Worm (Caenorhabditis elegans) whole organism, young adult: ENCODE measurements around the gene Y39A1A.20.

Source experiments
- B0035.1 ChIP-seq: sonication (generic microtip); optimal IDR thresholded peaks from 2 replicates; lab custom pipeline; 2016; ENCODE audit warnings: missing genetic modification characterization, mild to moderate bottlenecking, missing compliant biosample characterization, missing genotype, missing genetic modification reagents
- B0336.3 ChIP-seq: fragments of 200-800 bp; sonication (Bioruptor generic); IDR thresholded peaks from 2 replicates; pipeline ENCODE4 v1.3.6; 2022; ENCODE audit warnings: missing genetic modification characterization, missing compliant biosample characterization
- C06A6.2 ChIP-seq: fragments of 200-800 bp; sonication (Bioruptor generic); conservative IDR thresholded peaks from 2 replicates; pipeline ENCODE4 v1.3.6; 2022; ENCODE audit warnings: missing genetic modification characterization, missing compliant biosample characterization
- C17E4.6 ChIP-seq: fragments of 200-800 bp; sonication (Bioruptor generic); IDR thresholded peaks from 2 replicates; pipeline ENCODE4 v1.3.6; 2022; ENCODE audit warnings: missing genetic modification reagents, missing genetic modification characterization, missing compliant biosample characterization
- F57A8.1 ChIP-seq: fragments of 200-800 bp; sonication (Bioruptor generic); optimal IDR thresholded peaks from 2 replicates; lab custom pipeline; 2018; ENCODE audit warnings: mild to moderate bottlenecking, missing genetic modification characterization, moderate library complexity, missing compliant biosample characterization
- K11D2.4 ChIP-seq: fragments of 200-800 bp; sonication (Bioruptor generic); IDR thresholded peaks from 2 replicates; pipeline ENCODE4 v1.3.6; 2022; ENCODE audit warnings: missing genetic modification reagents, missing genetic modification characterization, missing compliant biosample characterization
- Y53F4B.3 ChIP-seq: fragments of 200-800 bp; sonication (Bioruptor generic); IDR thresholded peaks from 2 replicates; pipeline ENCODE4 v1.3.6; 2022; ENCODE audit warnings: missing genetic modification reagents, missing genetic modification characterization, missing compliant biosample characterization
- Y53G8AR.9 ChIP-seq: fragments of 200-800 bp; sonication (Bioruptor generic); conservative IDR thresholded peaks from 2 replicates; pipeline ENCODE4 v1.3.6; 2022; ENCODE audit warnings: missing genetic modification reagents, missing genetic modification characterization, missing compliant biosample characterization
- Y67H2A.10 ChIP-seq: fragments of 200-800 bp; sonication (Bioruptor generic); conservative IDR thresholded peaks from 2 replicates; pipeline ENCODE4 v1.3.6; 2022; ENCODE audit warnings: missing genetic modification reagents, missing genetic modification characterization, missing compliant biosample characterization
- Y79H2A.3 ChIP-seq: fragments of 200-800 bp; sonication (Bioruptor generic); conservative IDR thresholded peaks from 2 replicates; pipeline ENCODE4 v1.3.6; 2022; ENCODE audit warnings: missing genetic modification reagents, missing genetic modification characterization, missing compliant biosample characterization
- ZK185.1 ChIP-seq: sonication (generic microtip); optimal IDR thresholded peaks from 2 replicates; lab custom pipeline; 2016; ENCODE audit warnings: mild to moderate bottlenecking, missing genetic modification characterization, missing compliant biosample characterization; ENCODE audit not compliant: poor library complexity, severe bottlenecking
- ama-1 ChIP-seq, 3 experiments: fragments of 150-350 bp in 1 of 3; sonication (generic microtip) in 2 of 3; optimal IDR thresholded peaks; 2 replicates each; lab custom pipeline; 2014 to 2018; ENCODE audit warnings: missing biosample characterization in 2 of 3, missing genetic modification characterization in 2 of 3, missing genetic modification reagents in 2 of 3
- aptf-2 ChIP-seq: fragments of 200-800 bp; sonication (Bioruptor generic); conservative IDR thresholded peaks from 2 replicates; pipeline ENCODE4 v1.3.6; 2022; ENCODE audit warnings: missing genetic modification reagents, missing genetic modification characterization, missing compliant biosample characterization
- aptf-3 ChIP-seq: fragments of 200-800 bp; sonication (Bioruptor generic); IDR thresholded peaks from 2 replicates; pipeline ENCODE4 v1.3.6; 2022; ENCODE audit warnings: missing genetic modification characterization, missing compliant biosample characterization
- athp-1 ChIP-seq: sonication (generic microtip); optimal IDR thresholded peaks from 2 replicates; lab custom pipeline; 2017; ENCODE audit warnings: mild to moderate bottlenecking, missing genetic modification characterization, missing compliant biosample characterization
- attf-5 ChIP-seq: fragments of 200-800 bp; sonication (Bioruptor generic); optimal IDR thresholded peaks from 2 replicates; lab custom pipeline; 2018; ENCODE audit warnings: mild to moderate bottlenecking, missing genetic modification characterization, missing compliant biosample characterization
- bed-2 ChIP-seq: fragments of 200-800 bp; sonication (Bioruptor generic); IDR thresholded peaks from 2 replicates; pipeline ENCODE4 v1.3.6; 2022; ENCODE audit warnings: missing genetic modification reagents, missing genetic modification characterization, missing compliant biosample characterization
- cebp-2 ChIP-seq: fragments of 200-800 bp; sonication (Bioruptor generic); IDR thresholded peaks from 2 replicates; pipeline ENCODE4 v1.3.6; 2022; ENCODE audit warnings: missing genetic modification characterization, missing compliant biosample characterization
- ceh-91 ChIP-seq: fragments of 200-800 bp; sonication (Bioruptor generic); IDR thresholded peaks from 2 replicates; pipeline ENCODE4 v1.3.6; 2022; ENCODE audit warnings: missing genetic modification reagents, missing genetic modification characterization, missing compliant biosample characterization
- dox-1 ChIP-seq: fragments of 200-800 bp; sonication (Bioruptor generic); IDR thresholded peaks from 2 replicates; pipeline ENCODE4 v1.3.6; 2022; ENCODE audit warnings: missing genetic modification reagents, missing genetic modification characterization, missing compliant biosample characterization
- dpff-1 ChIP-seq: sonication (generic microtip); optimal IDR thresholded peaks from 2 replicates; lab custom pipeline; 2017; ENCODE audit warnings: mild to moderate bottlenecking, missing genetic modification characterization, missing compliant biosample characterization
- egrh-3 ChIP-seq: fragments of 200-800 bp; sonication (Bioruptor generic); IDR thresholded peaks from 2 replicates; pipeline ENCODE4 v1.3.6; 2022; ENCODE audit warnings: missing genetic modification reagents, missing genetic modification characterization, missing compliant biosample characterization
- ets-4 ChIP-seq: fragments of 200-800 bp; sonication (Bioruptor generic); optimal IDR thresholded peaks from 2 replicates; lab custom pipeline; 2018; ENCODE audit warnings: mild to moderate bottlenecking, missing genetic modification characterization, missing compliant biosample characterization
- hlh-26 ChIP-seq: fragments of 200-800 bp; sonication (Bioruptor generic); conservative IDR thresholded peaks from 2 replicates; pipeline ENCODE4 v1.3.6; 2022; ENCODE audit warnings: missing genetic modification reagents, missing genetic modification characterization, missing compliant biosample characterization
- hmg-1.2 ChIP-seq: fragments of 200-800 bp; sonication (Bioruptor generic); IDR thresholded peaks from 2 replicates; pipeline ENCODE4 v1.3.6; 2022; ENCODE audit warnings: missing genetic modification reagents, missing genetic modification characterization, missing compliant biosample characterization
- hmg-20 ChIP-seq: fragments of 200-800 bp; sonication (Bioruptor generic); IDR thresholded peaks from 2 replicates; pipeline ENCODE4 v1.3.6; 2022; ENCODE audit warnings: missing genetic modification reagents, missing genetic modification characterization, missing compliant biosample characterization
- lag-1 ChIP-seq: fragments of 200-800 bp; sonication (Bioruptor generic); IDR thresholded peaks from 2 replicates; pipeline ENCODE4 v1.3.6; 2022; ENCODE audit warnings: missing genetic modification reagents, missing genetic modification characterization, missing compliant biosample characterization
- lin-35 ChIP-seq, 3 experiments: fragments of 150-350 bp in 2 of 3; sonication (generic microtip) in 1 of 3; optimal IDR thresholded peaks; 2 replicates each; lab custom pipeline; 2014 to 2018; ENCODE audit warnings: missing biosample characterization in 3 of 3, missing genetic modification characterization in 3 of 3, missing genetic modification reagents in 3 of 3
- lin-40 ChIP-seq: sonication (generic microtip); optimal IDR thresholded peaks from 2 replicates; lab custom pipeline; 2016; ENCODE audit warnings: missing genetic modification characterization, mild to moderate bottlenecking, missing compliant biosample characterization, missing genotype, missing genetic modification reagents
- lir-1 ChIP-seq: fragments of 200-800 bp; sonication (Bioruptor generic); conservative IDR thresholded peaks from 2 replicates; pipeline ENCODE4 v1.3.6; 2022; ENCODE audit warnings: missing genetic modification reagents, missing genetic modification characterization, missing compliant biosample characterization
- madf-6 ChIP-seq: fragments of 200-800 bp; sonication (Bioruptor generic); IDR thresholded peaks from 2 replicates; pipeline ENCODE4 v1.3.6; 2022; ENCODE audit warnings: missing genetic modification reagents, missing genetic modification characterization, missing compliant biosample characterization
- mcd-1 ChIP-seq: fragments of 200-800 bp; sonication (Bioruptor generic); IDR thresholded peaks from 2 replicates; pipeline ENCODE4 v1.3.6; 2022; ENCODE audit warnings: missing genetic modification reagents, missing genetic modification characterization, missing compliant biosample characterization
- mel-28 ChIP-seq: sonication (generic microtip); optimal IDR thresholded peaks from 2 replicates; lab custom pipeline; 2016; ENCODE audit warnings: borderline replicate concordance, mild to moderate bottlenecking, missing genetic modification characterization, missing compliant biosample characterization
- nfyb-1 ChIP-seq: fragments of 200-800 bp; sonication (Bioruptor generic); IDR thresholded peaks from 2 replicates; pipeline ENCODE4 v1.3.6; 2022; ENCODE audit warnings: missing genetic modification reagents, missing genetic modification characterization, missing compliant biosample characterization
- nhr-27 ChIP-seq: fragments of 200-800 bp; sonication (Bioruptor generic); optimal IDR thresholded peaks from 2 replicates; lab custom pipeline; 2018; ENCODE audit warnings: mild to moderate bottlenecking, missing genetic modification characterization, moderate library complexity, missing compliant biosample characterization
- repo-1 ChIP-seq: sonication (generic microtip); optimal IDR thresholded peaks from 2 replicates; lab custom pipeline; 2017; ENCODE audit warnings: mild to moderate bottlenecking, missing genetic modification characterization, missing compliant biosample characterization
- somi-1 ChIP-seq: fragments of 200-800 bp; sonication (Bioruptor generic); optimal IDR thresholded peaks from 2 replicates; lab custom pipeline; 2018; ENCODE audit warnings: mild to moderate bottlenecking, missing genetic modification characterization, missing compliant biosample characterization
- tbp1 ChIP-seq: fragments of 200-800 bp; sonication (Bioruptor generic); optimal IDR thresholded peaks from 2 replicates; lab custom pipeline; 2018; ENCODE audit warnings: mild to moderate bottlenecking, missing genetic modification characterization, missing compliant biosample characterization
- zfh-2 ChIP-seq: fragments of 200-800 bp; sonication (Bioruptor generic); conservative IDR thresholded peaks from 2 replicates; pipeline ENCODE4 v1.3.6; 2022; ENCODE audit warnings: missing genetic modification reagents, missing genetic modification characterization, missing compliant biosample characterization
- zim-3 ChIP-seq: sonication (generic microtip); optimal IDR thresholded peaks from 2 replicates; lab custom pipeline; 2017; ENCODE audit warnings: mild to moderate bottlenecking, missing genetic modification characterization, moderate library complexity, missing compliant biosample characterization

Y39A1A.20 gene

DNA sequence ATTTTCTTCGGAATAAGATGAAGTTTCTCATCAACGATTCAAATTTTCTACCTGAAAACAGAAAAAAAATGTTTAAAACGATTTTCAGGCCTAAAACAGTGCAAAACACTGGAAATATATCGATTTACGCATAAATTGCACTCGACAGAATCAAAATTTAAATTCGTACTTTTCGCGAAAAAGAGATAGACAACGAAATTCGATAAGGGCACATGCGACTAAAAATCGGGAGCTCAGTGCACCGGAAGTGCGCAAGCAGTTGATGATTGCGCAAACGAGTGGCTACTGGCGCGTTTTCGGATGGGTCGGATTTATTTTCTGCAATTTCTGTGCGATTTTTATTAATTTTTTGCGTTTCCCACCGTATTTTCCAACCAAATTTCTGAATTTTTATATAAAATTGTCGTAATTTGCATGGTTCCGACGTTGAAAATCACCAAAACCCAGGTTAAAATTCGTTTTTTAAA is 6.6 kb upstream of the Y39A1A.20 start, which contains the start of the genes Y39A1A.21 and Y39A1A.22 (continued):
- peak; percentile 74 for TF ChIP-seq K11D2.4 (GFP tag; lab: Robert Waterston, UW)
- TF ChIP-seq repo-1 (tag; lab: Kevin White, UChicago) = peak; percentile 37
- peak; percentile 74 for TF ChIP-seq hmg-20
- peak; percentile 77 for TF ChIP-seq attf-5 (GFP tag; lab: Kevin White, UChicago)
- TF ChIP-seq dpff-1 (tag; lab: Kevin White, UChicago) = no peak
- TF ChIP-seq Y53F4B.3 (GFP tag; lab: Robert Waterston, UW) = no peak
- TF ChIP-seq C17E4.6 (GFP tag; lab: Robert Waterston, UW) = no peak
- TF ChIP-seq tbp1 (GFP tag; lab: Kevin White, UChicago) = peak; percentile 59
- TF ChIP-seq dox-1 = peak; percentile 87
- TF ChIP-seq lir-1 = peak; percentile 11; the same call in 1 of the 2 replicates
- TF ChIP-seq aptf-3 (GFP tag; lab: Robert Waterston, UW) = no peak
- TF ChIP-seq C06A6.2 (GFP tag; lab: Robert Waterston, UW) = peak; percentile 37; the same call in 1 of the 2 replicates
- peak; percentile 80 for TF ChIP-seq lin-40 (tag; lab: Kevin White, UChicago)
- no peak for TF ChIP-seq nhr-27 (tag; lab: Kevin White, UChicago)

ce11 chrIII:10706481-10706880 is 6.1 kb upstream of the Y39A1A.20 start:
- TF ChIP-seq mel-28 (tag; lab: Kevin White, UChicago) (no peak), zim-3 (no peak), Y79H2A.3 (GFP tag; lab: Robert Waterston, UW) (no peak), nfyb-1 (peak; percentile 20; the same call in 1 of the 2 replicates), bed-2 (GFP tag; lab: Robert Waterston, UW) (no peak), Y53G8AR.9 (no peak), B0336.3 (GFP tag; lab: Robert Waterston, UW) (peak; percentile 6; the same call in 1 of the 2 replicates), cebp-2 (0 out of 2 replicates have a peak, but pooled peaks have one; percentile 43), K11D2.4 (GFP tag; lab: Robert Waterston, UW) (no peak), athp-1 (tag; lab: Kevin White, UChicago) (peak; percentile 3), F57A8.1 (GFP tag; lab: Kevin White, UChicago) (no peak), madf-6 (GFP tag; lab: Robert Waterston, UW) (peak; percentile 21; the same call in 1 of the 2 replicates), ama-1 (optimal IDR thresholded peaks at IDR 0.05; lab: Kevin White, UChicago) (no peak), ama-1 (GFP tag; optimal IDR thresholded peaks at IDR 0.05; lab: Kevin White, UChicago) (no peak), hmg-1.2 (GFP tag; lab: Robert Waterston, UW) (0 out of 2 replicates have a peak, but pooled peaks have one; percentile 31), ceh-91 (GFP tag; lab: Robert Waterston, UW) (0 out of 2 replicates have a peak, but pooled peaks have one; percentile 26), attf-5 (GFP tag; lab: Kevin White, UChicago) (no peak), lag-1 (GFP tag; lab: Robert Waterston, UW) (no peak), somi-1 (GFP tag; lab: Kevin White, UChicago) (no peak), aptf-2 (GFP tag; lab: Robert Waterston, UW) (0 out of 2 replicates have a peak, but pooled peaks have one; percentile 16), mcd-1 (GFP tag; lab: Robert Waterston, UW) (peak; percentile 23; the same call in 1 of the 2 replicates), zfh-2 (GFP tag; lab: Robert Waterston, UW) (peak; percentile 84), hlh-26 (GFP tag; lab: Robert Waterston, UW) (no peak), C06A6.2 (GFP tag; lab: Robert Waterston, UW) (peak; percentile 30; the same call in 1 of the 2 replicates), egrh-3 (GFP tag; lab: Robert Waterston, UW) (peak; percentile 88)

DNA sequence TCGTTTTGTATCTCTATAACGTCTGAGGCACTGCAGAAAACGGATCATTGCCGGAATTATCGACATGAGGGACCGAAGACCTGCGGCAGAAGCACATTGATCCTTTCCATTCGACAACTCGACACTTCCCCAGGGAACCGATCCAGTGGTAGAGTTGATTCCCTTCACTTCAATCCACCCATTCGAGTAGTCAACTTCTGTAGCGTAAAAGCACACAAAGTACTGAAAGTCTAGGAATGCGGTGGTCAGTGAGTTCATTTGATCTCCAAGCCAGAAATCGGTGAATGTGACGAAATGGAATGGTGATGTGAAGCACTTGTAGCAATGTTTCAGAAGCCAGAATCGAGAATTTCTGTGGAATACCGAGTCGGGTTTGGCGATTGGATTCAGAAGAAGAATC is 4.1 kb upstream of the Y39A1A.20 start:
- TF ChIP-seq B0035.1 = no peak
- TF ChIP-seq bed-2 (GFP tag; lab: Robert Waterston, UW) = no peak
- no peak for TF ChIP-seq Y67H2A.10 (GFP tag; lab: Robert Waterston, UW)
- no peak for TF ChIP-seq ZK185.1 (tag; lab: Kevin White, UChicago)
- TF ChIP-seq ets-4 (GFP tag; lab: Kevin White, UChicago) = no peak
- no peak for TF ChIP-seq lin-35 (GFP tag; optimal IDR thresholded peaks at IDR 0.05; lab: Kevin White, UChicago)
